Fruit fly (Drosophila melanogaster) whole organism, wandering third instar larva: ENCODE measurements around the gene Hyls1.

Source experiments
- Abd-B ChIP-seq: fragments of >200 bp; optimal IDR thresholded peaks from 2 replicates; lab custom pipeline; 2017; ENCODE audit warnings: missing biosample characterization, missing genetic modification characterization
- Dfd ChIP-seq: fragments of >200 bp; optimal IDR thresholded peaks from 2 replicates; lab custom pipeline; 2017; ENCODE audit warnings: missing biosample characterization, missing genetic modification characterization
- Dif ChIP-seq: fragments of 200-275, 200-300 bp; sonication (Bioruptor generic); optimal IDR thresholded peaks from 2 replicates; lab custom pipeline; 2018; ENCODE audit warnings: missing biosample characterization, missing genetic modification characterization; ENCODE audit not compliant: partially characterized antibody
- HLH106 ChIP-seq: fragments of 200-800 bp; optimal IDR thresholded peaks from 3 replicates; lab custom pipeline; 2019; ENCODE audit warnings: missing biosample characterization, mild to moderate bottlenecking, missing genetic modification characterization, moderate library complexity
- pan ChIP-seq: fragments of >200 bp; optimal IDR thresholded peaks from 2 replicates; lab custom pipeline; 2017
- usp ChIP-seq: fragments of >200 bp; optimal IDR thresholded peaks from 2 replicates; lab custom pipeline; 2017; ENCODE audit warnings: missing biosample characterization, missing genetic modification characterization
- woc ChIP-seq: sonication (Bioruptor generic); optimal IDR thresholded peaks from 2 replicates; lab custom pipeline; 2016; ENCODE audit warnings: missing biosample characterization, mild to moderate bottlenecking, missing genetic modification characterization

- no peak for TF ChIP-seq usp
- TF ChIP-seq Dif (GFP tag; lab: Kevin White, UChicago): no peak
- no peak for TF ChIP-seq HLH106 (tag; lab: Kevin White, UChicago)
- TF ChIP-seq Dfd (GFP tag; lab: Kevin White, UChicago): no peak
- no peak for TF ChIP-seq Abd-B (GFP tag; lab: Kevin White, UChicago)
- TF ChIP-seq pan (lab: Kevin White, UChicago): no peak
- peak; percentile 0 for TF ChIP-seq woc
These were observed 37.4 kb downstream of the Hyls1 start for dm6 chr2L:16315027-16315426.
